Fruit fly (Drosophila melanogaster) whole organism, embryonic: Measurements from ENCODE around the gene ATP7.

Source experiments
- Atf6 ChIP-seq: fragments of 200-800 bp; sonication (Bioruptor generic); IDR thresholded peaks from 2 replicates; pipeline ENCODE4 v1.3.6; 2022; ENCODE audit warnings: missing biosample characterization, missing genetic modification characterization
- Blimp-1 ChIP-seq: fragments of 200-800 bp; sonication (Bioruptor generic); optimal IDR thresholded peaks from 3 replicates; lab custom pipeline; 2018; ENCODE audit warnings: missing biosample characterization, missing genetic modification characterization, mild to moderate bottlenecking, moderate library complexity, missing genetic modification reagents
- BtbVII ChIP-seq: fragments of 200-800 bp; sonication (Bioruptor generic); optimal IDR thresholded peaks from 3 replicates; lab custom pipeline; 2017; ENCODE audit warnings: missing biosample characterization, mild to moderate bottlenecking, missing genetic modification characterization
- CG10267 ChIP-seq: fragments of 200-800 bp; sonication (Bioruptor generic); optimal IDR thresholded peaks from 2 replicates; lab custom pipeline; 2018; ENCODE audit warnings: missing biosample characterization, mild to moderate bottlenecking, missing genetic modification characterization, moderate library complexity
- CG10366 ChIP-seq: fragments of 200-800 bp; sonication (Bioruptor generic); IDR thresholded peaks from 2 replicates; pipeline ENCODE4 v1.3.6; 2022; ENCODE audit warnings: missing biosample characterization, missing genetic modification characterization
- CG10543 ChIP-seq: fragments of 200-800 bp; sonication (Bioruptor generic); optimal IDR thresholded peaks from 3 replicates; lab custom pipeline; 2017; ENCODE audit warnings: missing biosample characterization, mild to moderate bottlenecking, missing genetic modification characterization, moderate library complexity
- CG10979 ChIP-seq: fragments of 200-800 bp; sonication (Bioruptor generic); optimal IDR thresholded peaks from 2 replicates; lab custom pipeline; 2018; ENCODE audit warnings: missing biosample characterization, mild to moderate bottlenecking, missing genetic modification characterization, moderate library complexity
- CG11504 ChIP-seq: fragments of 200-800 bp; sonication (Bioruptor generic); optimal IDR thresholded peaks from 3 replicates; lab custom pipeline; 2019; ENCODE audit warnings: missing biosample characterization, mild to moderate bottlenecking, missing genetic modification characterization, moderate library complexity
- CG12236 ChIP-seq: fragments of 200-800 bp; sonication (Bioruptor generic); optimal IDR thresholded peaks from 2 replicates; lab custom pipeline; 2016; ENCODE audit warnings: missing biosample characterization, missing genetic modification characterization
- CG13894 ChIP-seq: fragments of 200-800 bp; sonication (Bioruptor generic); optimal IDR thresholded peaks from 3 replicates; lab custom pipeline; 2018; ENCODE audit warnings: missing biosample characterization, mild to moderate bottlenecking, missing genetic modification characterization, moderate library complexity
- CG14441 ChIP-seq: fragments of 200-800 bp; sonication (Bioruptor generic); IDR thresholded peaks from 2 replicates; pipeline ENCODE4 v1.3.6; 2022; ENCODE audit warnings: missing biosample characterization, missing genetic modification characterization
- CG15696 ChIP-seq: fragments of 200-800 bp; sonication (Bioruptor generic); optimal IDR thresholded peaks from 2 replicates; lab custom pipeline; 2019; ENCODE audit warnings: missing biosample characterization, mild to moderate bottlenecking, missing genetic modification characterization, moderate library complexity
- CG16779 ChIP-seq: fragments of 200-800 bp; sonication (Bioruptor generic); IDR thresholded peaks from 2 replicates; pipeline ENCODE4 v1.3.6; 2022; ENCODE audit warnings: missing biosample characterization, missing genetic modification characterization
- CG17186 ChIP-seq: fragments of 200-800 bp; sonication (Bioruptor generic); optimal IDR thresholded peaks from 3 replicates; lab custom pipeline; 2017; ENCODE audit warnings: missing biosample characterization, missing genetic modification reagents, missing genetic modification characterization
- CG18262 ChIP-seq: fragments of 200-800 bp; optimal IDR thresholded peaks from 3 replicates; lab custom pipeline; 2019; ENCODE audit warnings: missing biosample characterization, mild to moderate bottlenecking, missing genetic modification characterization, moderate library complexity
- CG2712 ChIP-seq: fragments of 200-800 bp; optimal IDR thresholded peaks from 3 replicates; lab custom pipeline; 2019; ENCODE audit warnings: missing biosample characterization, mild to moderate bottlenecking, missing genetic modification characterization, moderate library complexity
- CG3163 ChIP-seq: fragments of 200-800 bp; sonication (Bioruptor generic); optimal IDR thresholded peaks from 3 replicates; lab custom pipeline; 2016; ENCODE audit warnings: missing biosample characterization, missing genetic modification characterization
- CG32767 ChIP-seq: fragments of 200-800 bp; sonication (Bioruptor generic); IDR thresholded peaks from 2 replicates; pipeline ENCODE4 v1.3.6; 2022; ENCODE audit warnings: missing biosample characterization, missing genetic modification characterization
- CG4424 ChIP-seq: fragments of 200-800 bp; sonication (Bioruptor generic); optimal IDR thresholded peaks from 3 replicates; lab custom pipeline; 2016; ENCODE audit warnings: missing biosample characterization, missing genetic modification characterization
- CG6813 ChIP-seq: fragments of 200-800 bp; sonication (Bioruptor generic); optimal IDR thresholded peaks from 2 replicates; lab custom pipeline; 2017; ENCODE audit warnings: missing biosample characterization, missing genetic modification characterization, mild to moderate bottlenecking, moderate library complexity, missing genetic modification reagents
- CG7556 ChIP-seq: fragments of 200-800 bp; sonication (Bioruptor generic); optimal IDR thresholded peaks from 2 replicates; lab custom pipeline; 2017; ENCODE audit warnings: missing biosample characterization, mild to moderate bottlenecking, missing genetic modification characterization
- CG7839 ChIP-seq: fragments of 200-800 bp; sonication (Bioruptor generic); optimal IDR thresholded peaks from 3 replicates; lab custom pipeline; 2018; ENCODE audit warnings: missing biosample characterization, mild to moderate bottlenecking, missing genetic modification characterization, moderate library complexity
- CG7928 ChIP-seq: fragments of 200-800 bp; sonication (Bioruptor generic); optimal IDR thresholded peaks from 2 replicates; lab custom pipeline; 2017; ENCODE audit warnings: missing biosample characterization, mild to moderate bottlenecking, missing genetic modification characterization
- CG8388 ChIP-seq: fragments of 200-800 bp; sonication (Bioruptor generic); optimal IDR thresholded peaks from 2 replicates; lab custom pipeline; 2019; ENCODE audit warnings: missing biosample characterization, mild to moderate bottlenecking, missing genetic modification characterization, moderate library complexity
- CHES-1-like ChIP-seq: fragments of 200-800 bp; sonication (Bioruptor generic); optimal IDR thresholded peaks from 2 replicates; lab custom pipeline; 2016; ENCODE audit warnings: missing biosample characterization, missing genetic modification characterization
- D19A ChIP-seq: fragments of 200-800 bp; optimal IDR thresholded peaks from 3 replicates; lab custom pipeline; 2019; ENCODE audit warnings: missing biosample characterization, mild to moderate bottlenecking, missing genetic modification characterization, moderate library complexity
- Ets65A ChIP-seq: fragments of 200-800 bp; sonication (Bioruptor generic); peaks from one replicate; lab custom pipeline; 2016; ENCODE audit warnings: missing biosample characterization, missing genetic modification characterization
- Hr51 ChIP-seq, 2 experiments: fragments of 200-800 bp; sonication (Bioruptor generic); optimal IDR thresholded peaks; 2 replicates in 1 of 2; 3 replicates in 1 of 2; lab custom pipeline; 2016 to 2018; ENCODE audit warnings: missing biosample characterization in 2 of 2, missing genetic modification characterization in 2 of 2, mild to moderate bottlenecking in 1 of 2, moderate library complexity in 1 of 2
- Pdp1 ChIP-seq, 2 experiments: fragments of 200-800 bp; sonication (Bioruptor generic); optimal IDR thresholded peaks; 3 replicates each; lab custom pipeline; 2016; ENCODE audit warnings: missing biosample characterization in 2 of 2, missing genetic modification characterization in 2 of 2, mild to moderate bottlenecking in 1 of 2, moderate library complexity in 1 of 2
- Sox100B ChIP-seq: fragments of 200-800 bp; sonication (Bioruptor generic); optimal IDR thresholded peaks from 3 replicates; lab custom pipeline; 2018; ENCODE audit warnings: missing biosample characterization, mild to moderate bottlenecking, missing genetic modification characterization
- Vsx1 ChIP-seq: fragments of 200-800 bp; sonication (Bioruptor generic); optimal IDR thresholded peaks from 2 replicates; lab custom pipeline; 2017; ENCODE audit warnings: missing biosample characterization, mild to moderate bottlenecking, missing genetic modification characterization, missing genetic modification reagents
- cas ChIP-seq: fragments of 200-800 bp; sonication (Bioruptor generic); IDR thresholded peaks from 2 replicates; pipeline ENCODE4 v1.3.6; 2022; ENCODE audit warnings: missing biosample characterization, missing genetic modification characterization
- ci ChIP-seq: fragments of 200-800 bp; sonication (Bioruptor generic); IDR thresholded peaks from 3 replicates; pipeline ENCODE4 v1.3.6; 2022; ENCODE audit warnings: missing biosample characterization, missing genetic modification characterization
- cwo ChIP-seq: fragments of 200-800 bp; sonication (Bioruptor generic); optimal IDR thresholded peaks from 3 replicates; lab custom pipeline; 2017; ENCODE audit warnings: missing biosample characterization, missing genetic modification characterization, mild to moderate bottlenecking, moderate library complexity, missing genetic modification reagents
- dimm ChIP-seq: fragments of 200-800 bp; sonication (Bioruptor generic); IDR thresholded peaks from 2 replicates; pipeline ENCODE4 v1.3.6; 2022; ENCODE audit warnings: missing biosample characterization, missing genetic modification characterization
- fd96Cb ChIP-seq: fragments of 200-800 bp; sonication (Bioruptor generic); optimal IDR thresholded peaks from 2 replicates; lab custom pipeline; 2018; ENCODE audit warnings: missing biosample characterization, mild to moderate bottlenecking, missing genetic modification characterization, moderate library complexity
- fru ChIP-seq: fragments of >200 bp; optimal IDR thresholded peaks from 2 replicates; lab custom pipeline; 2017
- ftz-f1 ChIP-seq: fragments of 200-800 bp; sonication (Bioruptor generic); optimal IDR thresholded peaks from 2 replicates; lab custom pipeline; 2016; ENCODE audit warnings: missing biosample characterization, missing genetic modification characterization
- gem ChIP-seq: fragments of 200-800 bp; sonication (Bioruptor generic); optimal IDR thresholded peaks from 2 replicates; lab custom pipeline; 2019; ENCODE audit warnings: missing biosample characterization, mild to moderate bottlenecking, missing genetic modification characterization, moderate library complexity
- gsb ChIP-seq: fragments of 200-800 bp; sonication (Bioruptor generic); IDR thresholded peaks from 2 replicates; pipeline ENCODE4 v1.3.6; 2022; ENCODE audit warnings: missing biosample characterization, missing genetic modification characterization
- knrl ChIP-seq: fragments of 200-800 bp; sonication (Bioruptor generic); IDR thresholded peaks from 3 replicates; pipeline ENCODE4 v1.3.6; 2022; ENCODE audit warnings: missing biosample characterization, missing genetic modification characterization; ENCODE audit not compliant: partially characterized antibody
- maf-S ChIP-seq: fragments of 200-800 bp; sonication (Bioruptor generic); optimal IDR thresholded peaks from 2 replicates; lab custom pipeline; 2016; ENCODE audit warnings: missing biosample characterization, missing genetic modification characterization
- p53 ChIP-seq: fragments of 200-800 bp; sonication (Bioruptor generic); optimal IDR thresholded peaks from 2 replicates; lab custom pipeline; 2016; ENCODE audit warnings: missing biosample characterization, missing genetic modification characterization
- rib ChIP-seq: fragments of 200-800 bp; sonication (Bioruptor generic); IDR thresholded peaks from 2 replicates; pipeline ENCODE4 v1.3.6; 2022; ENCODE audit warnings: missing biosample characterization, missing genetic modification characterization
- ro ChIP-seq: fragments of 200-800 bp; sonication (Bioruptor generic); IDR thresholded peaks from 2 replicates; pipeline ENCODE4 v1.3.6; 2022; ENCODE audit warnings: missing biosample characterization, missing genetic modification characterization
- sens ChIP-seq: fragments of 200-800 bp; sonication (Bioruptor generic); peaks from one replicate; lab custom pipeline; 2016; ENCODE audit warnings: missing biosample characterization, missing genetic modification characterization
- sim ChIP-seq: fragments of 200-800 bp; sonication (Bioruptor generic); IDR thresholded peaks from 2 replicates; pipeline ENCODE4 v1.3.6; 2022; ENCODE audit warnings: missing biosample characterization, missing genetic modification characterization
- stc ChIP-seq: fragments of 200-800 bp; sonication (Bioruptor generic); IDR thresholded peaks from 2 replicates; pipeline ENCODE4 v1.3.6; 2022; ENCODE audit warnings: missing biosample characterization, missing genetic modification characterization
- wor ChIP-seq: fragments of 200-800 bp; sonication (Bioruptor generic); IDR thresholded peaks from 2 replicates; pipeline ENCODE4 v1.3.6; 2022; ENCODE audit warnings: missing biosample characterization, missing genetic modification characterization
- zfh2 ChIP-seq: fragments of 200-800 bp; sonication (Bioruptor generic); optimal IDR thresholded peaks from 2 replicates; lab custom pipeline; 2016; ENCODE audit warnings: missing biosample characterization, missing genetic modification characterization

Gene ATP7

dm6 chrX:11841702-11842378 is 13.0 kb upstream of the ATP7 start (continued):
- peak; percentile 51; the same call in 1 of the 2 replicates for TF ChIP-seq stc (GFP tag; lab: Robert Waterston, UW)
- peak; percentile 6 for TF ChIP-seq CG8388 (GFP tag; lab: Kevin White, UChicago)
- TF ChIP-seq CG12236 (GFP tag; lab: Kevin White, UChicago), result no peak
- TF ChIP-seq fru (lab: Kevin White, UChicago), result no peak
- no peak for TF ChIP-seq CG13894
- TF ChIP-seq BtbVII (GFP tag; lab: Kevin White, UChicago), result no peak
- TF ChIP-seq CG4424, result peak; percentile 2
- TF ChIP-seq fd96Cb, result no peak
- TF ChIP-seq CG32767 (GFP tag; lab: Robert Waterston, UW), result no peak
- TF ChIP-seq CG14441 (GFP tag; lab: Robert Waterston, UW), result no peak
- peak; percentile 13 for TF ChIP-seq CG10979 (tag; lab: Kevin White, UChicago)
- TF ChIP-seq sens (GFP tag; lab: Kevin White, UChicago), result peak; percentile 73
- no peak for TF ChIP-seq Ets65A
- no peak for TF ChIP-seq ro (GFP tag; lab: Robert Waterston, UW)
- TF ChIP-seq wor (GFP tag; lab: Robert Waterston, UW), result 0 out of 2 replicates have a peak, but pooled peaks have one; percentile 20
- no peak for TF ChIP-seq ftz-f1 (GFP tag; lab: Kevin White, UChicago)
- no peak for TF ChIP-seq CG6813 (GFP tag; lab: Kevin White, UChicago)
- TF ChIP-seq dimm, result no peak
- no peak for TF ChIP-seq cas (GFP tag; lab: Robert Waterston, UW)
- no peak for TF ChIP-seq Vsx1 (GFP tag; lab: Kevin White, UChicago)
- TF ChIP-seq Pdp1 (GFP tag; optimal IDR thresholded peaks at IDR 0.05; lab: Kevin White, UChicago), result peak in 1 of 2 experiments; percentile 30
- no peak for TF ChIP-seq gsb (GFP tag; lab: Robert Waterston, UW)
- TF ChIP-seq Atf6, result no peak
- no peak for TF ChIP-seq cwo (GFP tag; lab: Kevin White, UChicago)
- TF ChIP-seq CG18262 (tag; lab: Kevin White, UChicago), result peak; percentile 53
- TF ChIP-seq CHES-1-like (GFP tag; lab: Kevin White, UChicago), result no peak
- peak; percentile 68 for TF ChIP-seq CG11504
- peak; percentile 66 for TF ChIP-seq gem (tag; lab: Kevin White, UChicago)
- peak; percentile 42 for TF ChIP-seq CG2712 (tag; lab: Kevin White, UChicago)
- peak; percentile 15 for TF ChIP-seq CG7556 (GFP tag; lab: Kevin White, UChicago)
- peak; percentile 62 for TF ChIP-seq Sox100B (GFP tag; lab: Kevin White, UChicago)
- no peak for TF ChIP-seq p53 (GFP tag; lab: Kevin White, UChicago)
- no peak for TF ChIP-seq CG10543 (GFP tag; lab: Kevin White, UChicago)
- TF ChIP-seq ci (GFP tag; lab: Robert Waterston, UW), result 0 out of 3 replicates have a peak, but pooled peaks have one; percentile 7
- TF ChIP-seq Hr51 (GFP tag; optimal IDR thresholded peaks at IDR 0.05; lab: Kevin White, UChicago), result peak in 1 of 2 experiments; percentile 75
- no peak for TF ChIP-seq sim
- TF ChIP-seq CG7928 (GFP tag; lab: Kevin White, UChicago), result no peak
- no peak for TF ChIP-seq maf-S (GFP tag; lab: Kevin White, UChicago)
- TF ChIP-seq knrl (GFP tag; lab: Robert Waterston, UW), result no peak
- TF ChIP-seq CG10366 (GFP tag; lab: Robert Waterston, UW), result no peak
- peak; percentile 32 for TF ChIP-seq CG7839 (tag; lab: Kevin White, UChicago)
- TF ChIP-seq CG17186 (GFP tag; lab: Kevin White, UChicago), result no peak
- no peak for TF ChIP-seq CG15696 (tag; lab: Kevin White, UChicago)
- TF ChIP-seq rib (GFP tag; lab: Robert Waterston, UW), result no peak
- no peak for TF ChIP-seq CG16779
- no peak for TF ChIP-seq zfh2
- TF ChIP-seq CG3163 (GFP tag; lab: Kevin White, UChicago), result no peak
- peak; percentile 37 for TF ChIP-seq D19A
- TF ChIP-seq CG10267, result peak; percentile 7
- peak; percentile 92 for TF ChIP-seq Blimp-1
